Worm (Caenorhabditis elegans): ENCODE data around the gene F46B6.5.

The F46B6.5 gene

DNA sequence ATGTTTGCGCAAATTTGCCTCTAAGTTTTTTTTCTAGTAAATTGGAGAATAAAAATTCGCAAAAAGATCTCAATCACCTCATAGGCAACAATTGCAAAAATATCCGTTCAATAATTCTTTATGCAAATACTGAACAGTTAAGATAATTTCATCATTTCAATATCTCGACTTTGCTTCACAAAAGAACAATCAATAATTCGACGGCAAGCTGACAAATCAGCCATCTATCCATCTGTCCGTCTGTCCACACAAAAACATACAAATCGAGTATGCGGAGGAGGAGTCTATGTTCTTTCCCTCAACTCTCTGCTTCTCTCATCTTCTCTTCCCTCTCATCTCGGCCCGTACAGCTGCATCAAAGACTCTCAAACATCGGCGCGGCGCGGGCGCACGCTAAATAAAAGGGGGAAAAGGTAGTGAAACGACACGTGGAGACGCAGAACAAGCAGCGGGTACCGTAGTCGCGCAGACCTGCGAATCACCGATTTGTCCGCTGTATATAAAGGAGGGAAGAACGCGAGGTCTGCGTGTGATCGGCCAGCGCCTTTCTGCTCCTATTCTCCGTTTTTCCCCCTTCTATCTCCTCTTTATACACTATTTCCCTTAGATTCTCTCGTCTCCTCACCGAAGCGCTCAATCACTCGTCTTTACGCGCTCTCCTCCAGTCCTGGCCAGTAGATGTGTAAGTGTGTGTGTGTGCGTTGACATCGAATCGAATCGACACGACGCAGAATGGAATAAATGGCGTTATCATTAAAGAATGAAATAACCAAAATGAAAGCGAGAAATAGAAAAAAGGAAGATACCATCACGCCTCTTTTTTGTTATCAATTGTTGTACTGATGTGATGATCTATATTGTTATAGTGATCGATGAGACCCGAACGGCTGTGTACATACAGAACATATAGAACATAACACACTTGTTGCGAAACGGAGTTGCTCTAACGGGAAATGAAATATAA, 51.8 kb downstream of the F46B6.5 start (continued):
- no peak for TF ChIP-seq zip-5 (tag; optimal IDR thresholded peaks at IDR 0.05)
- no peak for TF ChIP-seq C38D4.7 (GFP tag; optimal IDR thresholded peaks at IDR 0.05)
- peak; percentile 12 for TF ChIP-seq ceh-48 (tag; optimal IDR thresholded peaks at IDR 0.05)
- TF ChIP-seq che-1 (tag; optimal IDR thresholded peaks at IDR 0.05), result peak; percentile 56
- TF ChIP-seq unc-3 (GFP tag; conservative IDR thresholded peaks at IDR 0.05), result no peak
- TF ChIP-seq unc-3 (tag; optimal IDR thresholded peaks at IDR 0.05), result peak; percentile 50
- TF ChIP-seq hlh-8 (tag; optimal IDR thresholded peaks at IDR 0.05), result peak; percentile 88
- peak; percentile 38 for TF ChIP-seq mec-3 (tag; optimal IDR thresholded peaks at IDR 0.05; ENCODE audit: borderline replicate concordance)
- TF ChIP-seq nhr-11 (tag; optimal IDR thresholded peaks at IDR 0.05), result no peak
- TF ChIP-seq elt-2 (tag; optimal IDR thresholded peaks at IDR 0.05), result peak; percentile 82
- no peak for TF ChIP-seq odd-2 (tag; optimal IDR thresholded peaks at IDR 0.05)
- TF ChIP-seq dmd-4 (tag; optimal IDR thresholded peaks at IDR 0.05; ENCODE audit: borderline replicate concordance), result peak; percentile 72
- TF ChIP-seq sox-2 (GFP tag; IDR thresholded peaks at IDR 0.05), result peak; percentile 58
- peak; percentile 59 for TF ChIP-seq ceh-14 (tag; optimal IDR thresholded peaks at IDR 0.05)
- TF ChIP-seq hlh-30 (tag; optimal IDR thresholded peaks at IDR 0.05; ENCODE audit: insufficient read depth), result peak; percentile 91
- peak; percentile 89 for TF ChIP-seq ref-2 (tag; optimal IDR thresholded peaks at IDR 0.05)
- TF ChIP-seq ceh-2 (tag; optimal IDR thresholded peaks at IDR 0.05), result peak; percentile 81
- peak; percentile 67 for TF ChIP-seq sdc-2 (tag; optimal IDR thresholded peaks at IDR 0.05)
- no peak for TF ChIP-seq K02D7.2 (tag; optimal IDR thresholded peaks at IDR 0.05)
- TF ChIP-seq hlh-6 (tag; optimal IDR thresholded peaks at IDR 0.05), result peak; percentile 60
- TF ChIP-seq npax-4 (tag; optimal IDR thresholded peaks at IDR 0.05), result peak; percentile 3
- TF ChIP-seq pha-4 (tag; optimal IDR thresholded peaks at IDR 0.05), result no peak
- TF ChIP-seq ets-4 (tag; optimal IDR thresholded peaks at IDR 0.05), result peak; percentile 83
- TF ChIP-seq unc-42 (tag; optimal IDR thresholded peaks at IDR 0.05), result peak; percentile 69
- peak; percentile 96 for TF ChIP-seq ceh-18 (tag; optimal IDR thresholded peaks at IDR 0.05)
- TF ChIP-seq ceh-24 (tag; optimal IDR thresholded peaks at IDR 0.05), result no peak

Measured in whole organism, late embryonic.